Fruit fly (Drosophila melanogaster) whole organism, embryonic: ENCODE results near the gene Hmr.
A peak's percentile ranks its signal among the peaks of the same experiment; 100 is the strongest.

Experiments used
- B-H1 ChIP-seq: fragments of 200-800 bp; sonication (Bioruptor generic); IDR thresholded peaks from 3 replicates; pipeline ENCODE4 v1.3.6; 2022; ENCODE audit warnings: missing biosample characterization, missing genetic modification characterization
- CG13296 ChIP-seq: fragments of 200-800 bp; sonication (Bioruptor generic); optimal IDR thresholded peaks from 3 replicates; lab custom pipeline; 2018; ENCODE audit warnings: missing biosample characterization, mild to moderate bottlenecking, missing genetic modification characterization
- CG34224 ChIP-seq: fragments of 200-800 bp; sonication (Bioruptor generic); IDR thresholded peaks from 3 replicates; pipeline ENCODE4 v1.3.6; 2022; ENCODE audit warnings: missing biosample characterization, missing genetic modification characterization; ENCODE audit not compliant: partially characterized antibody
- CG4282 ChIP-seq: fragments of 200-800 bp; sonication (Bioruptor generic); optimal IDR thresholded peaks from 2 replicates; lab custom pipeline; 2016; ENCODE audit warnings: missing biosample characterization, missing genetic modification characterization
- CG4820 ChIP-seq: fragments of 200-800 bp; sonication (Bioruptor generic); optimal IDR thresholded peaks from 3 replicates; lab custom pipeline; 2016; ENCODE audit warnings: missing biosample characterization, missing genetic modification characterization
- CG7963 ChIP-seq: fragments of 200-800 bp; sonication (Bioruptor generic); IDR thresholded peaks from 3 replicates; pipeline ENCODE4 v1.3.6; 2022; ENCODE audit warnings: missing biosample characterization, missing genetic modification characterization; ENCODE audit not compliant: partially characterized antibody
- HLHmδ ChIP-seq: fragments of 200-800 bp; sonication (Bioruptor generic); optimal IDR thresholded peaks from 2 replicates; lab custom pipeline; 2018; ENCODE audit warnings: missing biosample characterization, mild to moderate bottlenecking, missing genetic modification characterization, moderate library complexity
- Hey ChIP-seq: fragments of 200-800 bp; sonication (Bioruptor generic); optimal IDR thresholded peaks from 3 replicates; lab custom pipeline; 2018; ENCODE audit warnings: missing biosample characterization, mild to moderate bottlenecking, missing genetic modification characterization
- Jarid2 ChIP-seq: fragments of 200-800 bp; sonication (Bioruptor generic); optimal IDR thresholded peaks from 3 replicates; lab custom pipeline; 2017; ENCODE audit warnings: mild to moderate bottlenecking, missing biosample characterization, missing genetic modification reagents, missing genetic modification characterization
- ab ChIP-seq: fragments of 200-800 bp; sonication (Bioruptor generic); optimal IDR thresholded peaks from 2 replicates; lab custom pipeline; 2016; ENCODE audit warnings: missing biosample characterization, missing genetic modification characterization
- corto ChIP-seq: fragments of 200-800 bp; sonication (Bioruptor generic); optimal IDR thresholded peaks from 2 replicates; lab custom pipeline; 2016; ENCODE audit warnings: missing biosample characterization, mild to moderate bottlenecking, missing genetic modification characterization, moderate library complexity
- gsb-n ChIP-seq: fragments of 200-800 bp; sonication (Bioruptor generic); optimal IDR thresholded peaks from 3 replicates; lab custom pipeline; 2018; ENCODE audit warnings: missing biosample characterization, mild to moderate bottlenecking, missing genetic modification characterization

DNA sequence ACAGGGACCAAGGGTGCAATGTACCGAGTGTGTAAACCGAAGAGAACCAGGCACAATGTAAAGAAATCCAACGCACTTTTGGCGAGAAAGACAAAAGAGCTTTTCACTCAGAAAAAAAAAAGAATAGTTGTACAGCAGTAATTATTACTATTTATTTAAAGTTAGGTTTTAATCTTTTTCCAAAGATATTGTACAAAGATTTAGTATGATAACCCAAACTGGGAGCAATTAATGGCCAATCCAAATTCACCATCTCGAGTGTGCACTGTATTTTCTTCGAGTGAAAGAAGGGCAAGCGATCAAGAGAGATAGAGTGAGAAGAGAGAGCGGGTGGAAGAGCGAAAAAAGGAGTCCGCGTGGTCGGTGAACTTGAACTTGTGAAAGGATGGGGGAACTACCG is 11.2 kb downstream of the Hmr start:
- peak; percentile 86 for TF ChIP-seq corto (GFP tag; lab: Kevin White, UChicago)
- TF ChIP-seq gsb-n (tag; lab: Kevin White, UChicago): no peak
- no peak for TF ChIP-seq Jarid2 (GFP tag; lab: Kevin White, UChicago)
- no peak for TF ChIP-seq ab (GFP tag; lab: Kevin White, UChicago)
- no peak for TF ChIP-seq B-H1 (GFP tag; lab: Robert Waterston, UW)
- no peak for TF ChIP-seq CG7963
- TF ChIP-seq CG4820 (GFP tag; lab: Kevin White, UChicago): no peak
- no peak for TF ChIP-seq HLHmδ
- TF ChIP-seq CG34224 (GFP tag; lab: Robert Waterston, UW): no peak
- TF ChIP-seq Hey: no peak
- TF ChIP-seq CG13296 (GFP tag; lab: Kevin White, UChicago): no peak
- no peak for TF ChIP-seq CG4282 (GFP tag; lab: Kevin White, UChicago)
